Worm (Caenorhabditis elegans) whole organism, young adult: ENCODE results near the gene nck-1.

ENCODE experiments used
- snpc-4 ChIP-seq, 5 experiments: fragments of 150-350 bp in 1 of 5; sonication (generic microtip) in 4 of 5; optimal IDR thresholded peaks; 2 replicates each; lab custom pipeline; 2014 to 2018; ENCODE audit warnings: missing genetic modification characterization in 5 of 5, missing biosample characterization in 3 of 5, antibody characterized with exemption in 2 of 5, mild to moderate bottlenecking in 2 of 5, missing compliant biosample characterization in 2 of 5, missing genotype in 2 of 5, moderate library complexity in 2 of 5, missing genetic modification reagents in 1 of 5
- ztf-6 ChIP-seq: fragments of 200-800 bp; sonication (Bioruptor generic); IDR thresholded peaks from 2 replicates; pipeline ENCODE4 v1.3.6; 2022; ENCODE audit warnings: missing genetic modification reagents, missing genetic modification characterization, missing compliant biosample characterization

DNA sequence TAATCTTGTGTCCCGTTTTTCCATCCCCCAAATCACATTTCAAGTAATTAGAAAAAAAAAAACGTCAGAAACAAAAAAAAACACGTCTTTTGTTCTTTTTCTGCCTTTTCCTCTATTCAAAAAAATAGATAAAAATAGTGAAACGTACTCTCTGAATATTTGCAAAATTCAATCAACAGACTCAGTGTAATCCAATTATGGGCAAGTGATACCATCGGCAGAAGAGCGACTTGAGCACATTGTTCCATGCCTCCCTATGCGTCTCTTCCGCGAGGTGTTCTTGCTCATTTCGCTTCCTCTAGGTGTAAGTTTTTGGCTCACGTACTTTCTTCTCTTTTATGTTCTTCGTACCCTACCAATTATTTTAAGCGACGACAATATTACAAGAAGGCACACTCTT, 10.1 kb upstream of the nck-1 start, which contains the start of gene ZK470.1:
- no peak for TF ChIP-seq ztf-6 (GFP tag; lab: Robert Waterston, UW)
- TF ChIP-seq snpc-4 (GFP tag; optimal IDR thresholded peaks at IDR 0.05; lab: Kevin White, UChicago): no peak
- TF ChIP-seq snpc-4 (tag; optimal IDR thresholded peaks at IDR 0.05; lab: Kevin White, UChicago): no peak
